Fruit fly (Drosophila melanogaster): ENCODE data around the gene CG8086.

The CG8086 gene

dm6 chr2L:8274958-8275584 is 17.8 kb upstream of the CG8086 start (continued):
- TF ChIP-seq zen2 (GFP tag; IDR thresholded peaks at IDR 0.05; ENCODE audit: partially characterized antibody), result no peak
- no peak for TF ChIP-seq gfzf (GFP tag; optimal IDR thresholded peaks at IDR 0.05)
- TF ChIP-seq caup (GFP tag; optimal IDR thresholded peaks at IDR 0.05; ENCODE audit: severe bottlenecking), result peak; percentile 14
- TF ChIP-seq CG18619 (GFP tag; optimal IDR thresholded peaks at IDR 0.05), result peak; percentile 40
- no peak for TF ChIP-seq Sry-β (GFP tag; optimal IDR thresholded peaks at IDR 0.05)
- peak; percentile 73 for TF ChIP-seq CG17359 (tag; optimal IDR thresholded peaks at IDR 0.05)
- TF ChIP-seq CG6813 (GFP tag; optimal IDR thresholded peaks at IDR 0.05), result peak; percentile 56
- TF ChIP-seq CG12391 (tag; optimal IDR thresholded peaks at IDR 0.05), result peak; percentile 82
- no peak for TF ChIP-seq HmgZ (tag; optimal IDR thresholded peaks at IDR 0.05)
- TF ChIP-seq Blimp-1 (GFP tag; optimal IDR thresholded peaks at IDR 0.05), result peak; percentile 70
- TF ChIP-seq gcm (GFP tag; optimal IDR thresholded peaks at IDR 0.05), result peak; percentile 78
- no peak for TF ChIP-seq Sin3A (optimal IDR thresholded peaks at IDR 0.05)
- no peak for TF ChIP-seq cg (GFP tag; optimal IDR thresholded peaks at IDR 0.05)
- TF ChIP-seq ind (GFP tag; optimal IDR thresholded peaks at IDR 0.05), result peak; percentile 39
- peak; percentile 49 for TF ChIP-seq CG15011 (GFP tag; optimal IDR thresholded peaks at IDR 0.05)
- peak; percentile 22 for TF ChIP-seq BtbVII (GFP tag; optimal IDR thresholded peaks at IDR 0.05)
- no peak for TF ChIP-seq dan (GFP tag; IDR thresholded peaks at IDR 0.05)
- peak; percentile 96 for TF ChIP-seq CG11696 (GFP tag; IDR thresholded peaks at IDR 0.05)
- peak in 1 of 3 experiments; percentile 82 for TF ChIP-seq lola (GFP tag; optimal IDR thresholded peaks at IDR 0.05)
- TF ChIP-seq Myb (GFP tag; optimal IDR thresholded peaks at IDR 0.05), result no peak
- no peak for TF ChIP-seq NK7.1 (GFP tag; optimal IDR thresholded peaks at IDR 0.05)
- TF ChIP-seq grau (tag; optimal IDR thresholded peaks at IDR 0.05), result peak; percentile 78
- TF ChIP-seq CG9932 (GFP tag; IDR thresholded peaks at IDR 0.05), result no peak
- no peak for TF ChIP-seq ap (GFP tag; IDR thresholded peaks at IDR 0.05)
- TF ChIP-seq Gsc (GFP tag; IDR thresholded peaks at IDR 0.05), result no peak
- no peak for TF ChIP-seq cwo (GFP tag; optimal IDR thresholded peaks at IDR 0.05)
- no peak for TF ChIP-seq mirr (GFP tag; optimal IDR thresholded peaks at IDR 0.05)
- TF ChIP-seq sug (tag; optimal IDR thresholded peaks at IDR 0.05), result peak; percentile 4
- peak; percentile 36 for TF ChIP-seq CG2202 (tag; optimal IDR thresholded peaks at IDR 0.05)
- peak; percentile 29 for TF ChIP-seq gcm2 (GFP tag; optimal IDR thresholded peaks at IDR 0.05)
- peak; percentile 46 for TF ChIP-seq CG8359 (GFP tag; optimal IDR thresholded peaks at IDR 0.05; ENCODE audit: borderline replicate concordance)
- TF ChIP-seq CG15479 (GFP tag; optimal IDR thresholded peaks at IDR 0.05), result peak; percentile 85
- no peak for TF ChIP-seq rib (GFP tag; IDR thresholded peaks at IDR 0.05)
- peak; percentile 36; the same call in 1 of the 2 replicates for TF ChIP-seq CG14014 (GFP tag; IDR thresholded peaks at IDR 0.05)
- TF ChIP-seq CG7928 (GFP tag; optimal IDR thresholded peaks at IDR 0.05), result no peak
- TF ChIP-seq CG11504 (tag; optimal IDR thresholded peaks at IDR 0.05), result peak; percentile 80
- TF ChIP-seq onecut (GFP tag; IDR thresholded peaks at IDR 0.05), result peak; percentile 47
- peak; percentile 38 for TF ChIP-seq NfI (GFP tag; optimal IDR thresholded peaks at IDR 0.05)
- TF ChIP-seq CG11093 (GFP tag; IDR thresholded peaks at IDR 0.05), result no peak
- TF ChIP-seq CG1024 (GFP tag; IDR thresholded peaks at IDR 0.05), result no peak
- peak; percentile 72 for TF ChIP-seq seq (GFP tag; IDR thresholded peaks at IDR 0.05)
- TF ChIP-seq Xrp1 (GFP tag; IDR thresholded peaks at IDR 0.05), result peak; percentile 88
- TF ChIP-seq PHDP (tag; optimal IDR thresholded peaks at IDR 0.05), result peak; percentile 76
- peak; percentile 56 for TF ChIP-seq nerfin-1 (tag; optimal IDR thresholded peaks at IDR 0.05)
- no peak for TF ChIP-seq fd64A (GFP tag; optimal IDR thresholded peaks at IDR 0.05)
- peak; percentile 62; the same call in 1 of the 2 replicates for TF ChIP-seq HLH3B (GFP tag; IDR thresholded peaks at IDR 0.05)
- peak; percentile 53 for TF ChIP-seq tin (GFP tag; optimal IDR thresholded peaks at IDR 0.05)
- peak; percentile 53 for TF ChIP-seq CG16815 (GFP tag; optimal IDR thresholded peaks at IDR 0.05)
- TF ChIP-seq CG7786 (GFP tag; optimal IDR thresholded peaks at IDR 0.05), result no peak

All from whole organism, embryonic.